Worm (Caenorhabditis elegans) whole organism, young adult: Measurements from ENCODE around the gene paf-2.

ENCODE experiments used
- lin-35 ChIP-seq, 3 experiments: fragments of 150-350 bp in 2 of 3; sonication (generic microtip) in 1 of 3; optimal IDR thresholded peaks; 2 replicates each; lab custom pipeline; 2014 to 2018; ENCODE audit warnings: missing biosample characterization in 3 of 3, missing genetic modification characterization in 3 of 3, missing genetic modification reagents in 3 of 3
- mel-28 ChIP-seq: sonication (generic microtip); optimal IDR thresholded peaks from 2 replicates; lab custom pipeline; 2016; ENCODE audit warnings: borderline replicate concordance, mild to moderate bottlenecking, missing genetic modification characterization, missing compliant biosample characterization
- nhr-27 ChIP-seq: fragments of 200-800 bp; sonication (Bioruptor generic); optimal IDR thresholded peaks from 2 replicates; lab custom pipeline; 2018; ENCODE audit warnings: mild to moderate bottlenecking, missing genetic modification characterization, moderate library complexity, missing compliant biosample characterization
- pha-4 ChIP-seq: fragments of 150-350 bp; sonication (generic microtip); optimal IDR thresholded peaks from 2 replicates; lab custom pipeline; 2014; ENCODE audit warnings: missing biosample characterization, missing genetic modification reagents, missing genetic modification characterization
- snpc-4 ChIP-seq, 5 experiments: fragments of 150-350 bp in 1 of 5; sonication (generic microtip) in 4 of 5; optimal IDR thresholded peaks; 2 replicates each; lab custom pipeline; 2014 to 2018; ENCODE audit warnings: missing genetic modification characterization in 5 of 5, missing biosample characterization in 3 of 5, antibody characterized with exemption in 2 of 5, mild to moderate bottlenecking in 2 of 5, missing compliant biosample characterization in 2 of 5, missing genotype in 2 of 5, moderate library complexity in 2 of 5, missing genetic modification reagents in 1 of 5

- TF ChIP-seq mel-28 (no peak), nhr-27 (tag; lab: Kevin White, UChicago) (no peak), lin-35 (GFP tag; optimal IDR thresholded peaks at IDR 0.05; lab: Kevin White, UChicago) (no peak), snpc-4 (GFP tag; optimal IDR thresholded peaks at IDR 0.05; lab: Kevin White, UChicago) (no peak), snpc-4 (tag; optimal IDR thresholded peaks at IDR 0.05; lab: Kevin White, UChicago) (no peak), pha-4 (tag; lab: Kevin White, UChicago) (no peak)
Observed at ce11 chrX:4320563-4320962, 23.0 kb upstream of the paf-2 start, which contains the start of gene dop-6.
